Worm (Caenorhabditis elegans) whole organism, L4 larva: Measurements from ENCODE around the gene hir-1.

Experiments
- ZK546.5 ChIP-seq, 2 experiments: sonication (generic microtip); optimal IDR thresholded peaks; 2 replicates each; lab custom pipeline; 2017; ENCODE audit warnings: missing biosample characterization in 2 of 2, missing genetic modification characterization in 2 of 2
- daf-8 ChIP-seq: fragments of 200-800 bp; sonication (Bioruptor generic); IDR thresholded peaks from 2 replicates; pipeline ENCODE4 v1.3.6; 2022; ENCODE audit warnings: missing genetic modification characterization, missing compliant biosample characterization
- dmd-8 ChIP-seq: fragments of 200-800 bp; sonication (Bioruptor generic); IDR thresholded peaks from 2 replicates; pipeline ENCODE4 v1.3.6; 2022; ENCODE audit warnings: missing genetic modification characterization, missing compliant biosample characterization
- dmd-9 ChIP-seq: fragments of 200-800 bp; sonication (Bioruptor generic); IDR thresholded peaks from 2 replicates; pipeline ENCODE4 v1.3.6; 2022; ENCODE audit warnings: missing genetic modification reagents, missing genetic modification characterization, missing compliant biosample characterization
- dpl-1 ChIP-seq: fragments of 150-350 bp; optimal IDR thresholded peaks from 2 replicates; lab custom pipeline; 2014; ENCODE audit warnings: missing biosample characterization, missing genetic modification reagents, missing genetic modification characterization
- lin-39 ChIP-seq: fragments of 150-350 bp; optimal IDR thresholded peaks from 2 replicates; lab custom pipeline; 2014; ENCODE audit warnings: missing biosample characterization, missing genetic modification reagents, missing genetic modification characterization
- lsy-2 ChIP-seq, 2 experiments: fragments of 150-350 bp in 1 of 2; sonication (generic microtip) in 1 of 2; optimal IDR thresholded peaks; 2 replicates each; lab custom pipeline; 2014 to 2017; ENCODE audit warnings: missing biosample characterization in 2 of 2, missing genetic modification characterization in 2 of 2
- madf-9 ChIP-seq: fragments of 200-800 bp; sonication (Bioruptor generic); conservative IDR thresholded peaks from 2 replicates; pipeline ENCODE4 v1.3.6; 2022; ENCODE audit warnings: missing genetic modification reagents, missing genetic modification characterization, missing compliant biosample characterization
- mdl-1 ChIP-seq, 2 experiments: fragments of 150-350 bp in 1 of 2; sonication (generic microtip) in 1 of 2; optimal IDR thresholded peaks; 2 replicates each; lab custom pipeline; 2014 to 2017; ENCODE audit warnings: missing biosample characterization in 2 of 2, missing genetic modification characterization in 2 of 2
- mep-1 ChIP-seq: fragments of 150-350 bp; sonication (generic microtip); optimal IDR thresholded peaks from 3 replicates; lab custom pipeline; 2014; ENCODE audit warnings: missing biosample characterization, missing genetic modification characterization
- nhr-237 ChIP-seq: sonication (generic microtip); optimal IDR thresholded peaks from 2 replicates; lab custom pipeline; 2017; ENCODE audit warnings: missing biosample characterization, missing genetic modification characterization
- nhr-28 ChIP-seq: fragments of 150-350 bp; optimal IDR thresholded peaks from 2 replicates; lab custom pipeline; 2014; ENCODE audit warnings: missing biosample characterization, missing genetic modification characterization
- skn-1 ChIP-seq: fragments of 150-350 bp; optimal IDR thresholded peaks from 2 replicates; lab custom pipeline; 2014; ENCODE audit warnings: missing biosample characterization, missing genetic modification characterization
- unc-39 ChIP-seq: sonication (generic microtip); optimal IDR thresholded peaks from 2 replicates; lab custom pipeline; 2017; ENCODE audit warnings: missing biosample characterization, missing genetic modification characterization

ce11 chrV:5482315-5482714 lies 39.6 kb upstream of the hir-1 start, which contains the start of gene srg-66:
- TF ChIP-seq dmd-8 (GFP tag; lab: Robert Waterston, UW) (no peak), lsy-2 (tag; optimal IDR thresholded peaks at IDR 0.05; lab: Kevin White, UChicago) (no peak), dmd-9 (no peak), unc-39 (no peak), nhr-237 (tag; lab: Kevin White, UChicago) (no peak), mep-1 (tag; lab: Kevin White, UChicago) (no peak), lin-39 (tag; lab: Kevin White, UChicago) (no peak), ZK546.5 (tag; optimal IDR thresholded peaks at IDR 0.05; lab: Kevin White, UChicago) (no peak), nhr-28 (no peak), skn-1 (tag; lab: Kevin White, UChicago) (no peak), mdl-1 (tag; optimal IDR thresholded peaks at IDR 0.05; lab: Kevin White, UChicago) (no peak), daf-8 (GFP tag; lab: Robert Waterston, UW) (no peak), madf-9 (GFP tag; lab: Robert Waterston, UW) (no peak), dpl-1 (GFP tag; lab: Kevin White, UChicago) (no peak)
